Worm (Caenorhabditis elegans) whole organism, late embryonic: Measurements from ENCODE around the gene F19H8.2.

Source experiments
- C38D4.7 ChIP-seq: fragments of 200-800 bp; sonication (Bioruptor generic); optimal IDR thresholded peaks from 2 replicates; lab custom pipeline; 2018; ENCODE audit warnings: mild to moderate bottlenecking, missing genetic modification characterization, moderate library complexity, missing compliant biosample characterization
- K02D7.2 ChIP-seq: sonication (generic microtip); optimal IDR thresholded peaks from 2 replicates; lab custom pipeline; 2017; ENCODE audit warnings: mild to moderate bottlenecking, missing genetic modification characterization, missing compliant biosample characterization
- K09A11.1 ChIP-seq: sonication (generic microtip); optimal IDR thresholded peaks from 2 replicates; lab custom pipeline; 2017; ENCODE audit warnings: antibody characterized with exemption, mild to moderate bottlenecking, missing genetic modification characterization, missing compliant biosample characterization; ENCODE audit not compliant: insufficient read depth
- ahr-1 ChIP-seq: sonication (generic microtip); optimal IDR thresholded peaks from 2 replicates; lab custom pipeline; 2016; ENCODE audit warnings: missing genetic modification characterization, missing compliant biosample characterization
- ama-1 ChIP-seq: fragments of 150-350 bp; optimal IDR thresholded peaks from 2 replicates; lab custom pipeline; 2014
- ceh-19 ChIP-seq: fragments of 200-800 bp; sonication (Bioruptor generic); optimal IDR thresholded peaks from 2 replicates; lab custom pipeline; 2018; ENCODE audit warnings: mild to moderate bottlenecking, missing genetic modification characterization, missing compliant biosample characterization
- ceh-22 ChIP-seq: sonication (generic microtip); optimal IDR thresholded peaks from 2 replicates; lab custom pipeline; 2017; ENCODE audit warnings: missing biosample characterization, missing genetic modification characterization
- ceh-24 ChIP-seq: sonication (generic microtip); optimal IDR thresholded peaks from 2 replicates; lab custom pipeline; 2016; ENCODE audit warnings: mild to moderate bottlenecking, missing genetic modification characterization, missing compliant biosample characterization
- ceh-30 ChIP-seq: fragments of 150-350 bp; optimal IDR thresholded peaks from 2 replicates; lab custom pipeline; 2014; ENCODE audit warnings: missing biosample characterization, missing genetic modification characterization
- ceh-31 ChIP-seq: sonication (generic microtip); optimal IDR thresholded peaks from 2 replicates; lab custom pipeline; 2016; ENCODE audit warnings: missing genetic modification characterization, missing compliant biosample characterization
- ceh-45 ChIP-seq: fragments of 200-800 bp; sonication (Bioruptor generic); IDR thresholded peaks from 2 replicates; pipeline ENCODE4 v1.3.6; 2022; ENCODE audit warnings: missing genetic modification reagents, missing genetic modification characterization, missing compliant biosample characterization
- ceh-48 ChIP-seq: sonication (generic microtip); optimal IDR thresholded peaks from 2 replicates; lab custom pipeline; 2016; ENCODE audit warnings: missing genetic modification characterization, inconsistent platforms, missing compliant biosample characterization
- che-1 ChIP-seq: sonication (generic microtip); optimal IDR thresholded peaks from 2 replicates; lab custom pipeline; 2016; ENCODE audit warnings: mild to moderate bottlenecking, missing genetic modification characterization, missing compliant biosample characterization
- dmd-4 ChIP-seq: sonication (generic microtip); optimal IDR thresholded peaks from 2 replicates; lab custom pipeline; 2016; ENCODE audit warnings: borderline replicate concordance, missing genetic modification characterization, missing compliant biosample characterization
- dve-1 ChIP-seq: sonication (generic microtip); optimal IDR thresholded peaks from 2 replicates; lab custom pipeline; 2017; ENCODE audit warnings: antibody characterized with exemption, mild to moderate bottlenecking, missing genetic modification characterization, missing compliant biosample characterization
- ets-4 ChIP-seq: sonication (generic microtip); optimal IDR thresholded peaks from 2 replicates; lab custom pipeline; 2016; ENCODE audit warnings: missing genetic modification characterization, missing compliant biosample characterization
- eyg-1 ChIP-seq: sonication (generic microtip); optimal IDR thresholded peaks from 2 replicates; lab custom pipeline; 2016; ENCODE audit warnings: missing genotype, missing genetic modification characterization, missing compliant biosample characterization
- fkh-6 ChIP-seq: sonication (generic microtip); optimal IDR thresholded peaks from 2 replicates; lab custom pipeline; 2016; ENCODE audit warnings: missing genetic modification characterization, missing compliant biosample characterization
- hlh-13 ChIP-seq: fragments of 200-800 bp; sonication (Bioruptor generic); optimal IDR thresholded peaks from 2 replicates; lab custom pipeline; 2018; ENCODE audit warnings: mild to moderate bottlenecking, missing genetic modification characterization, missing compliant biosample characterization
- hlh-30 ChIP-seq: sonication (generic microtip); optimal IDR thresholded peaks from 2 replicates; lab custom pipeline; 2017; ENCODE audit warnings: antibody characterized with exemption, missing genetic modification characterization, missing compliant biosample characterization; ENCODE audit not compliant: insufficient read depth
- hlh-8 ChIP-seq: sonication (generic microtip); optimal IDR thresholded peaks from 2 replicates; lab custom pipeline; 2016; ENCODE audit warnings: missing genotype, missing genetic modification characterization, missing compliant biosample characterization
- lin-11 ChIP-seq: fragments of 200-800 bp; sonication (Bioruptor generic); optimal IDR thresholded peaks from 2 replicates; lab custom pipeline; 2018; ENCODE audit warnings: mild to moderate bottlenecking, missing genetic modification characterization, missing compliant biosample characterization
- madf-2 ChIP-seq: sonication (generic microtip); optimal IDR thresholded peaks from 2 replicates; lab custom pipeline; 2017; ENCODE audit warnings: missing genetic modification characterization, missing compliant biosample characterization
- mec-3 ChIP-seq: sonication (generic microtip); optimal IDR thresholded peaks from 2 replicates; lab custom pipeline; 2016; ENCODE audit warnings: borderline replicate concordance, missing genetic modification characterization, missing compliant biosample characterization
- nfya-1 ChIP-seq: sonication (generic microtip); optimal IDR thresholded peaks from 2 replicates; lab custom pipeline; 2017; ENCODE audit warnings: missing genetic modification characterization, mild to moderate bottlenecking, missing compliant biosample characterization, antibody characterized with exemption, moderate library complexity
- nhr-232 ChIP-seq: sonication (generic microtip); optimal IDR thresholded peaks from 2 replicates; lab custom pipeline; 2016; ENCODE audit warnings: missing genetic modification characterization, missing compliant biosample characterization
- npax-4 ChIP-seq: sonication (generic microtip); optimal IDR thresholded peaks from 2 replicates; lab custom pipeline; 2016; ENCODE audit warnings: missing genetic modification characterization, missing compliant biosample characterization
- odd-2 ChIP-seq: sonication (generic microtip); optimal IDR thresholded peaks from 2 replicates; lab custom pipeline; 2017; ENCODE audit warnings: antibody characterized with exemption, mild to moderate bottlenecking, missing genetic modification characterization, missing compliant biosample characterization
- pax-1 ChIP-seq: fragments of 150-350 bp; optimal IDR thresholded peaks from 2 replicates; lab custom pipeline; 2014; ENCODE audit warnings: missing biosample characterization, missing genetic modification characterization
- pha-2 ChIP-seq: sonication (generic microtip); optimal IDR thresholded peaks from 2 replicates; lab custom pipeline; 2017; ENCODE audit warnings: mild to moderate bottlenecking, missing genetic modification characterization, missing compliant biosample characterization
- pha-4 ChIP-seq: fragments of 150-350 bp; optimal IDR thresholded peaks from 2 replicates; lab custom pipeline; 2018; ENCODE audit warnings: missing biosample characterization, missing genetic modification reagents, missing genetic modification characterization
- ref-2 ChIP-seq: sonication (generic microtip); optimal IDR thresholded peaks from 2 replicates; lab custom pipeline; 2016; ENCODE audit warnings: missing genetic modification characterization, missing compliant biosample characterization
- sox-4 ChIP-seq: sonication (generic microtip); optimal IDR thresholded peaks from 2 replicates; lab custom pipeline; 2017; ENCODE audit warnings: mild to moderate bottlenecking, missing genetic modification characterization, inconsistent platforms, missing compliant biosample characterization
- tbx-7 ChIP-seq: sonication (generic microtip); optimal IDR thresholded peaks from 2 replicates; lab custom pipeline; 2016; ENCODE audit warnings: missing genotype, missing genetic modification characterization, missing compliant biosample characterization
- unc-3 ChIP-seq, 2 experiments: fragments of 200-800 bp in 1 of 2; sonication (Bioruptor generic) in 1 of 2; sonication (generic microtip) in 1 of 2; conservative IDR thresholded peaks in 1 of 2; optimal IDR thresholded peaks in 1 of 2; 2 replicates each; pipeline versions ENCODE4 v1.3.6 to Lab custom; 2016 to 2022; ENCODE audit warnings: missing compliant biosample characterization in 2 of 2, missing genetic modification characterization in 2 of 2, missing genetic modification reagents in 1 of 2
- unc-55 ChIP-seq: sonication (generic microtip); optimal IDR thresholded peaks from 2 replicates; lab custom pipeline; 2017; ENCODE audit warnings: missing biosample characterization, missing genetic modification reagents, missing genetic modification characterization
- ztf-16 ChIP-seq: sonication (generic microtip); optimal IDR thresholded peaks from 2 replicates; lab custom pipeline; 2017; ENCODE audit warnings: missing genetic modification characterization, missing compliant biosample characterization

F19H8.2 gene

ce11 chrII:14582206-14582605, 23.5 kb downstream of the F19H8.2 start, which contains the start of gene C01G12.3:
C01G12.3 (minus strand) TSS chrII:14582306.
- no peak for TF ChIP-seq sox-4
- no peak for TF ChIP-seq ceh-45 (GFP tag; lab: Robert Waterston, UW)
- no peak for TF ChIP-seq unc-3 (GFP tag; conservative IDR thresholded peaks at IDR 0.05; lab: Robert Waterston, UW)
- no peak for TF ChIP-seq unc-3 (tag; optimal IDR thresholded peaks at IDR 0.05; lab: Kevin White, UChicago)
- TF ChIP-seq unc-55, result no peak
- no peak for TF ChIP-seq eyg-1 (tag; lab: Kevin White, UChicago)
- no peak for TF ChIP-seq dmd-4

- no peak for TF ChIP-seq ets-4
- no peak for TF ChIP-seq ceh-19 (GFP tag; lab: Kevin White, UChicago)
- TF ChIP-seq dmd-4, result no peak
- TF ChIP-seq nhr-232 (tag; lab: Kevin White, UChicago), result no peak
- no peak for TF ChIP-seq hlh-30 (tag; lab: Kevin White, UChicago)
- TF ChIP-seq pax-1, result no peak
- TF ChIP-seq ref-2 (tag; lab: Kevin White, UChicago), result no peak
- TF ChIP-seq ceh-45 (GFP tag; lab: Robert Waterston, UW), result no peak
- no peak for TF ChIP-seq hlh-13 (GFP tag; lab: Kevin White, UChicago)
- no peak for TF ChIP-seq mec-3 (tag; lab: Kevin White, UChicago)
- TF ChIP-seq unc-55, result no peak
- no peak for TF ChIP-seq che-1 (tag; lab: Kevin White, UChicago)
- TF ChIP-seq ceh-30, result no peak
- no peak for TF ChIP-seq ahr-1
- no peak for TF ChIP-seq madf-2
Observed at ce11 chrII:14580549-14580948, 25.1 kb downstream of the F19H8.2 start, which contains the start of the genes nspb-8 and nspb-9. nspb-8 (minus strand) TSS chrII:14580649. nspb-9 (plus strand) TSS chrII:14580859.

- TF ChIP-seq ceh-31 (tag; lab: Kevin White, UChicago) (no peak), C38D4.7 (GFP tag; lab: Kevin White, UChicago) (no peak), ztf-16 (no peak), ceh-48 (tag; lab: Kevin White, UChicago) (no peak), pha-2 (tag; lab: Kevin White, UChicago) (no peak), pha-4 (tag; lab: Kevin White, UChicago) (no peak), ahr-1 (no peak), unc-3 (GFP tag; conservative IDR thresholded peaks at IDR 0.05; lab: Robert Waterston, UW) (no peak), unc-3 (tag; optimal IDR thresholded peaks at IDR 0.05; lab: Kevin White, UChicago) (no peak), ceh-22 (tag; lab: Kevin White, UChicago) (no peak), K02D7.2 (tag; lab: Kevin White, UChicago) (no peak), K09A11.1 (no peak), ceh-19 (GFP tag; lab: Kevin White, UChicago) (no peak), fkh-6 (tag; lab: Kevin White, UChicago) (no peak), ceh-24 (tag; lab: Kevin White, UChicago) (no peak)
Observed at ce11 chrII:14578716-14579115, 27.0 kb downstream of the F19H8.2 start, which contains the start of gene C01G12.9. C01G12.9 (plus strand) TSS chrII:14579016.

- TF ChIP-seq tbx-7 (no peak), sox-4 (no peak), npax-4 (tag; lab: Kevin White, UChicago) (no peak)
Observed at ce11 chrII:14578013-14578412, 27.7 kb downstream of the F19H8.2 start, which contains the start of gene nspb-7. nspb-7 (plus strand) TSS chrII:14578313.

ce11 chrII:14576429-14576828, 29.2 kb downstream of the F19H8.2 start, which contains the start of gene C01G12.13:
C01G12.13 (plus strand) TSS chrII:14576729.
- TF ChIP-seq dve-1 (tag; lab: Kevin White, UChicago) (no peak), hlh-8 (tag; lab: Kevin White, UChicago) (no peak), sox-4 (no peak), ref-2 (tag; lab: Kevin White, UChicago) (no peak), pha-2 (tag; lab: Kevin White, UChicago) (no peak), ama-1 (lab: Kevin White, UChicago) (no peak), fkh-6 (tag; lab: Kevin White, UChicago) (no peak), odd-2 (no peak), pax-1 (no peak), mec-3 (tag; lab: Kevin White, UChicago) (no peak), dmd-4 (no peak), lin-11 (tag; lab: Kevin White, UChicago) (no peak), nfya-1 (tag; lab: Kevin White, UChicago) (no peak)
